Fruit fly (Drosophila melanogaster): ENCODE results near the gene Vml.
A peak's percentile ranks its signal among the peaks of the same experiment; 100 is the strongest.

Vml gene

dm6 chrX:2300293-2301068 lies 24.9 kb downstream of the Vml start:
- peak; percentile 89 for TF ChIP-seq noc (tag; optimal IDR thresholded peaks at IDR 0.05)

dm6 chrX:2301069-2301508 lies 25.5 kb downstream of the Vml start:
- TF ChIP-seq noc (tag; optimal IDR thresholded peaks at IDR 0.05), result peak; percentile 81

- peak; percentile 41 for TF ChIP-seq noc (tag; optimal IDR thresholded peaks at IDR 0.05)
Observed at dm6 chrX:2301613-2302522, 26.2 kb downstream of the Vml start.

dm6 chrX:2302875-2303274 lies 27.3 kb downstream of the Vml start:
- TF ChIP-seq noc (tag; optimal IDR thresholded peaks at IDR 0.05), result no peak

DNA sequence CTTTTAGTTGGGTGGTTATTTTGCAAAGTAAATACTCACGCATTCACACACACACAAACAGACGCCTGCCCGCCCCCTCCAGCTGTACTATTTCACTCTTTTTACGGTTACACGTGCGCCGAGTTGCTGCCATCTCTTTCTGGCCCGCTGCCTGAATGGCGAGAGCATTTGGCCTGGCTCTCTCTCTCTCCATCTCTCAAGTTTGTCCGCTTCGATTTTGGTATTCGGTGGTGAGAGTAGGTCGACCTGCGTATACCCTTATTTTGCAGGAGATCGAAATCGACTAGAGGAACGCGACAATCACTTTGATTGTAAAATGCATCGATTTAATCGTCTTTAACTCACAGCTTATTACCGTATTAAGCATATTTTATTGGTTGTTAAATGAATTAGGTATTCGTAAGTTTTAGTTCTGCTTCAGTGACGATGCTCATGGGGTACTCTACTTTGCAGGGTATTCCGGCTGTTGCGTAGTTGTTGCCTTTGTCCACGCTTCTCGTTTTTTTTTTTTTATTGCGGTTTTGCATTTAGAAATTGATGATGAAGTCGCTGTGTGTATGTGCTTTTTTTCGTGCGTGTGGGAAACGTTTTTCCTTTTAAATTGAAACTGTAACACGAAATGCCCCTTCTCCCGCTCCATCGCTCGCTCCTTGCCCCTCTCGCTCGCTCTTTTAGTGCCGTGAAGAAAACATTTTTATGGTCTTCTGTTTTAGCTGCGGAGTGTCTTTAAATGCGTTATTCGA lies 28.3 kb downstream of the Vml start:
- TF ChIP-seq noc (tag; optimal IDR thresholded peaks at IDR 0.05), result peak; percentile 95

DNA sequence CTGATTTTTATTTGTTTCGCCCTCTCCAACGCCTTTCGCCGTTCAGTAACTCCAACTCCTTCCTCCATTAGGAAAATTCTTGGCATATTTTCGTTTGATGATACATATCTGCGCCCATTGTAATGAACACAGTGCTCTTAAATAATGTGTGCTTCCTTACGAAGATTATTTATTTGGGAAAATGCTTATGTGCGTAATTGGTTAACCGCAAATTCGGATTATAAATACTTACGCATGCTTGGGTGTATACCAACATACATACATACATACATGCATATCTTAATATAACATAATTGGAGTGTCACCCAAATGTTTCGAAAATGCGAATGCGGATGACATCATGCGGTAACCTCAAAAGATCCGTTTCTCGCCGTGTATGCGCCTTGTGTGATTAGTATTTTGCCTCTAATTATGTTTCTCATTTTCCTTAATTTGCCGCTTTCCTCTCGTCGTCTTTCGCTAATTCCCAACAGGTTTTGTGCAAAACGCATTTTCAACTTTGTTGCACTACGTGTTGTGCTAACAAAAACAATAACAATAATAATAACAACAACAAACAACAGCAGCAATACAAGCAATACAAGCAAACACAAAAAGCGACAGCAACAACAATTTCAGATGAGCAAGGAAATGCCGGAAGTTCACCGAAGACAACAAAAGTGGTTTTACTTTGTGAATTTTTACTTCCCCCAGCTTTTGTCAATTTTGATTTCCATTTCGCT lies 29.1 kb downstream of the Vml start:
- no peak for TF ChIP-seq noc (tag; optimal IDR thresholded peaks at IDR 0.05)

dm6 chrX:2305281-2305680 lies 29.7 kb downstream of the Vml start:
- no peak for TF ChIP-seq noc (tag; optimal IDR thresholded peaks at IDR 0.05)

DNA sequence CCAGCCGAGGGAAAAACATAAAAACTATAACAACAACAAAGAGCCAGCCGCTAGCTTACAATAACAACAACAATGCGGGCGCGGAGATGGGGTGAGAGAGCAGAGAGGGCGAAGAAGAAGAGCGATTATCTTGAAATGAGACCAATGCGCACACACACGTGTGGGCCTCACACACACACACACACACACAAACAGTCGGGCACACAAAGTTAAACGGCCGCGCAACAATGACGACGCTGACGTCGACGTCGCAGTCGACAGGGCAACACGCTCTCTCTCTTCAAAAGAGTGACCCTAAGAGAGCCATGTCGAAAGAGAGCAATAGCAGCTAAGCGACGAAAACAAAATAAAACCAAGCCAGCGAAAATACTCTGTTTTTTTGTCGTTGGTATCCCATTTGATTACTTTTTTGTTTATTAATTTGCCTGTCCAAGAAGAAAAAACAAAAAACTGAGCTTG lies 30.2 kb downstream of the Vml start:
- peak; percentile 46 for TF ChIP-seq noc (tag; optimal IDR thresholded peaks at IDR 0.05)

DNA sequence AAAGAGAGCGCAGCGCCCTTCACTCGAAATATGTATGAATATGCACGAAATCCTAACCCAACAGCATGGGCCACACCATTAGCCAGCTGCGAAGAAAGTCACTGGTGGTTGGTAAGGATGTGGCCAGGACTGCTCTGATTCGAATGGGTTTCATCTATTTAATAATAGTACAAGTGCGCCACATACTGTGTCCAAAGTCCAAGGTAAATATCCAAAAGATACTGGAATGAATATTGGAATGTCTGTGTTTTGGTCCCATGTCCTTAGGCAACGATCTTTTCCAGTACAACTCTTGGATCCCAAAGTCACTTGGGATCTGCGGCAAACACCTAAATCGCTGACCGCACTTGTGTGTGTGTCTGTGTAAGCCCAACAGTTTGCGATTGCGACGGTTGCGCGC lies 30.7 kb downstream of the Vml start:
- TF ChIP-seq noc (tag; optimal IDR thresholded peaks at IDR 0.05), result peak; percentile 36

DNA sequence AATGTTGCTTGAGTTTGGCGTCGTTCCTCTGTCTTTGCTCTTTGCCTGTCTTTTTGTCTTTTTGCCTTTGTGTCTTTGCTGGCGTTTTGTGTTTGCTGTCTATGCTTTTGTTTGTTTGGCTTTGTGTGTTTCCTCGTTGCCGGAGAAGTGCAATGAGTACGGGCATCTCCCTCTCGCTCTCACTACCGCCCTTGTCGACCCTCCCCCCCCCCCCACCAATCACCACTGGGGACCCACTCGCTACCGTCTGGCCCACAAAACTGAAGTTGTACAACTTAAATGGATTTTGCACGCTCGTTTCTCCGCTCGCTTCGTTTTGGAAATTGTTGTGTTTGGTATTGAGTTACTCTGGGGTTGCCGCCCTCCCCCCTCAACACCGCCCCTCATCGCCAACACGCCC lies 31.1 kb downstream of the Vml start:
- no peak for TF ChIP-seq noc (tag; optimal IDR thresholded peaks at IDR 0.05)

dm6 chrX:2307564-2307963 lies 31.9 kb downstream of the Vml start:
- no peak for TF ChIP-seq noc (tag; optimal IDR thresholded peaks at IDR 0.05)

dm6 chrX:2308403-2308965 lies 32.9 kb downstream of the Vml start:
- TF ChIP-seq noc (tag; optimal IDR thresholded peaks at IDR 0.05), result no peak

DNA sequence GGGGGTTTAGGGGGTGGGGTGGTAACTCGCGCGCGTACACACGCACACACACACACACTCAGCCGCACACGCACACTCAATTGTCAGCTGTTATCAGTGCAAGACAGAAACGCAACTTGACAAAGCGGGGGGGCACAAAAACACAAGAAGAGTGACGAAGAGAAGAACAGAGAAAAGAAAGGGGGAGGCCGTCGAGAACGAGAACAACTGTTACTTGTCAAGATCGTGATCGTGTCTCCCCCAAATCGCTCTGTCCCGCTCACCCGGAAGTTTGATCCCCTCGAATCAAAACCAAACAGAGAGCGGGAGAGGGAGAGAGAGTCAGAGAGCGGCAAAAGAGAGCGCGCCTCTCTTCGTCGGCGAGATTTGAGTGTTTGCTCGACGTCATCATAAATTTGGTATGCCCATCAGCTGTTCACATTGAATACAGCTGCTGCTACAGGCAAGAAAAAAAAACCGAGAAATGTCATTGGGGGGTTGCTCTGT lies 41.8 kb downstream of the Vml start:
- peak; percentile 26 for TF ChIP-seq noc (tag; optimal IDR thresholded peaks at IDR 0.05)

DNA sequence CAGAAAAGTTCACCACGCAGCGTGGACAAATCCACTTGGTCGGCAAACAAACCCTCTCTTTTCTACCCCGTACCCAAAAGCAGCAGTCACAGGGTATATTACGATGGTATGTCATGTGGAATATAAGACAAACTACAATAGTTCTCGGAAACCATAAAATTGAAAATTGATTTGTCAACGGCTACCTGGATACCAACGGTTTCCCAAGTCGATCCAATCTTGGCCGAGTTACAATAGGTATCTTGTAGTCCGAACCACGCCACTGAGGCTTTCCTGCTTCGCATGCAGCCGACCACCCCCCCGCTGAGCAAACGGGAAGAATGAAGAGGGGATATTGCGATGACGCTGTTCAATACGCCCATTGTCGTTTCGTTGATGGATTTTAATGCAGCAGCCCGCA lies 42.7 kb downstream of the Vml start:
- no peak for TF ChIP-seq noc (tag; optimal IDR thresholded peaks at IDR 0.05)

- no peak for TF ChIP-seq noc (tag; optimal IDR thresholded peaks at IDR 0.05)
Observed at dm6 chrX:2319783-2320182, 44.2 kb downstream of the Vml start.
